Worm (Caenorhabditis elegans): ENCODE results near the gene zig-3.

ce11 chrX:7892296-7892695, 38.3 kb upstream of the zig-3 start, which contains the start of gene C39D10.5:
- TF ChIP-seq dao-5 (tag; optimal IDR thresholded peaks at IDR 0.05), result no peak
- TF ChIP-seq him-1 (tag; optimal IDR thresholded peaks at IDR 0.05), result no peak
